Worm (Caenorhabditis elegans) whole organism, L3 larva: Measurements from ENCODE around the gene col-104.

Experiments used
- R02D3.7 ChIP-seq: fragments of 150-350 bp; optimal IDR thresholded peaks from 2 replicates; lab custom pipeline; 2014; ENCODE audit warnings: missing biosample characterization, missing genetic modification characterization
- ceh-16 ChIP-seq: sonication (generic microtip); optimal IDR thresholded peaks from 2 replicates; lab custom pipeline; 2017; ENCODE audit warnings: missing biosample characterization, missing genetic modification characterization
- ceh-28 ChIP-seq: fragments of 150-350 bp; optimal IDR thresholded peaks from 2 replicates; lab custom pipeline; 2014; ENCODE audit warnings: missing biosample characterization, missing genetic modification reagents, missing genetic modification characterization
- ceh-82 ChIP-seq: fragments of 150-350 bp; optimal IDR thresholded peaks from 2 replicates; lab custom pipeline; 2014; ENCODE audit warnings: missing biosample characterization, missing genetic modification characterization
- egl-27 ChIP-seq: sonication (generic microtip); optimal IDR thresholded peaks from 4 replicates; lab custom pipeline; 2017; ENCODE audit warnings: missing biosample characterization, missing genetic modification reagents, missing genetic modification characterization
- egl-5 ChIP-seq: fragments of 150-350 bp; optimal IDR thresholded peaks from 2 replicates; lab custom pipeline; 2017; ENCODE audit warnings: missing biosample characterization, missing genetic modification reagents, missing genetic modification characterization, inconsistent platforms
- elt-1 ChIP-seq: fragments of 150-350 bp; optimal IDR thresholded peaks from 2 replicates; lab custom pipeline; 2014; ENCODE audit warnings: missing biosample characterization, missing genetic modification characterization
- elt-2 ChIP-seq: sonication (generic microtip); optimal IDR thresholded peaks from 2 replicates; lab custom pipeline; 2016; ENCODE audit warnings: missing genetic modification reagents, mild to moderate bottlenecking, missing genetic modification characterization, missing compliant biosample characterization
- eor-1 ChIP-seq, 2 experiments: fragments of 150-350 bp; optimal IDR thresholded peaks; 2 replicates each; lab custom pipeline; 2014 to 2018; ENCODE audit warnings: missing biosample characterization in 2 of 2, missing genetic modification characterization in 2 of 2
- fkh-2 ChIP-seq: fragments of 150-350 bp; optimal IDR thresholded peaks from 2 replicates; lab custom pipeline; 2014; ENCODE audit warnings: missing biosample characterization, missing genetic modification reagents, missing genetic modification characterization
- fos-1 ChIP-seq: fragments of 150-350 bp; optimal IDR thresholded peaks from 2 replicates; lab custom pipeline; 2014; ENCODE audit warnings: missing biosample characterization, missing genetic modification characterization
- hmg-11 ChIP-seq: sonication (generic microtip); optimal IDR thresholded peaks from 2 replicates; lab custom pipeline; 2016; ENCODE audit warnings: missing genetic modification characterization, missing compliant biosample characterization
- jun-1 ChIP-seq: fragments of 150-350 bp; optimal IDR thresholded peaks from 2 replicates; lab custom pipeline; 2014; ENCODE audit warnings: missing biosample characterization, missing genetic modification reagents, missing genetic modification characterization
- lin-15B ChIP-seq: fragments of 150-350 bp; optimal IDR thresholded peaks from 2 replicates; lab custom pipeline; 2014; ENCODE audit warnings: missing biosample characterization, missing genetic modification characterization
- lin-39 ChIP-seq: fragments of 150-350 bp; optimal IDR thresholded peaks from 2 replicates; lab custom pipeline; 2018; ENCODE audit warnings: missing biosample characterization, missing genetic modification reagents, missing genetic modification characterization
- lsy-12 ChIP-seq: sonication (generic microtip); optimal IDR thresholded peaks from 2 replicates; lab custom pipeline; 2016; ENCODE audit warnings: mild to moderate bottlenecking, missing genetic modification characterization, missing compliant biosample characterization
- mdl-1 ChIP-seq: fragments of 150-350 bp; optimal IDR thresholded peaks from 2 replicates; lab custom pipeline; 2014; ENCODE audit warnings: missing biosample characterization, missing genetic modification characterization
- nfya-1 ChIP-seq: sonication (generic microtip); optimal IDR thresholded peaks from 2 replicates; lab custom pipeline; 2017; ENCODE audit warnings: missing genetic modification characterization, mild to moderate bottlenecking, missing compliant biosample characterization, antibody characterized with exemption, moderate library complexity; ENCODE audit not compliant: insufficient read depth
- nhr-11 ChIP-seq: fragments of 150-350 bp; optimal IDR thresholded peaks from 2 replicates; lab custom pipeline; 2014; ENCODE audit warnings: missing biosample characterization, missing genetic modification characterization
- nhr-12 ChIP-seq: fragments of 150-350 bp; optimal IDR thresholded peaks from 2 replicates; lab custom pipeline; 2014; ENCODE audit warnings: missing biosample characterization, missing genetic modification characterization
- nhr-23 ChIP-seq: fragments of 150-350 bp; optimal IDR thresholded peaks from 2 replicates; lab custom pipeline; 2014; ENCODE audit warnings: missing biosample characterization, missing genetic modification reagents, missing genetic modification characterization
- nhr-25 ChIP-seq: sonication (generic microtip); optimal IDR thresholded peaks from 2 replicates; lab custom pipeline; 2017; ENCODE audit warnings: missing biosample characterization, missing genetic modification characterization
- nhr-28 ChIP-seq: fragments of 150-350 bp; optimal IDR thresholded peaks from 2 replicates; lab custom pipeline; 2014; ENCODE audit warnings: missing biosample characterization, missing genetic modification characterization
- nhr-43 ChIP-seq: sonication (generic microtip); optimal IDR thresholded peaks from 2 replicates; lab custom pipeline; 2016; ENCODE audit warnings: mild to moderate bottlenecking, missing genetic modification characterization, missing compliant biosample characterization; ENCODE audit not compliant: poor library complexity, severe bottlenecking
- nhr-67 ChIP-seq: fragments of 150-350 bp; optimal IDR thresholded peaks from 2 replicates; lab custom pipeline; 2014; ENCODE audit warnings: missing biosample characterization, missing genetic modification characterization
- nhr-76 ChIP-seq: fragments of 150-350 bp; sonication (generic microtip); optimal IDR thresholded peaks from 5 replicates; lab custom pipeline; 2014; ENCODE audit warnings: missing biosample characterization, missing genetic modification characterization
- nhr-77 ChIP-seq: fragments of 150-350 bp; optimal IDR thresholded peaks from 2 replicates; lab custom pipeline; 2014; ENCODE audit warnings: missing biosample characterization, missing genetic modification characterization
- pha-4 ChIP-seq: fragments of 150-350 bp; optimal IDR thresholded peaks from 2 replicates; lab custom pipeline; 2014; ENCODE audit warnings: missing biosample characterization, missing genetic modification reagents, missing genetic modification characterization
- pqm-1 ChIP-seq: fragments of 150-350 bp; optimal IDR thresholded peaks from 2 replicates; lab custom pipeline; 2017; ENCODE audit warnings: missing biosample characterization, missing genetic modification characterization, inconsistent platforms
- sea-2 ChIP-seq: fragments of 150-350 bp; sonication (generic microtip); optimal IDR thresholded peaks from 4 replicates; lab custom pipeline; 2014; ENCODE audit warnings: missing biosample characterization, missing genetic modification reagents, missing genetic modification characterization
- skn-1 ChIP-seq: fragments of 150-350 bp; optimal IDR thresholded peaks from 2 replicates; lab custom pipeline; 2014; ENCODE audit warnings: missing biosample characterization, missing genetic modification characterization
- tbx-2 ChIP-seq: sonication (generic microtip); optimal IDR thresholded peaks from 2 replicates; lab custom pipeline; 2016; ENCODE audit warnings: mild to moderate bottlenecking, missing genetic modification characterization, missing compliant biosample characterization
- unc-39 ChIP-seq: sonication (generic microtip); optimal IDR thresholded peaks from 4 replicates; lab custom pipeline; 2017; ENCODE audit warnings: missing biosample characterization, missing genetic modification characterization
- unc-62 ChIP-seq: fragments of 150-350 bp; sonication (generic microtip); optimal IDR thresholded peaks from 4 replicates; lab custom pipeline; 2014; ENCODE audit warnings: missing biosample characterization, missing genetic modification reagents, missing genetic modification characterization
- zag-1 ChIP-seq: fragments of 150-350 bp; optimal IDR thresholded peaks from 2 replicates; lab custom pipeline; 2014; ENCODE audit warnings: missing biosample characterization, missing genetic modification characterization
- ztf-11 ChIP-seq: fragments of 150-350 bp; optimal IDR thresholded peaks from 2 replicates; lab custom pipeline; 2014; ENCODE audit warnings: missing biosample characterization, missing genetic modification characterization

Gene col-104

ce11 chrIV:1391446-1391845 lies 36.3 kb upstream of the col-104 start:
- TF ChIP-seq ztf-11 (tag; lab: Kevin White, UChicago) (no peak), sea-2 (GFP tag; lab: Kevin White, UChicago) (no peak), pqm-1 (tag; lab: Kevin White, UChicago) (no peak), mdl-1 (tag; lab: Kevin White, UChicago) (no peak)

ce11 chrIV:1390102-1390501 lies 35.0 kb upstream of the col-104 start:
- TF ChIP-seq nhr-12 (tag; lab: Kevin White, UChicago) = no peak
- no peak for TF ChIP-seq fkh-2 (tag; lab: Kevin White, UChicago)
- TF ChIP-seq hmg-11 (tag; lab: Kevin White, UChicago) = no peak
- TF ChIP-seq nfya-1 (tag; lab: Kevin White, UChicago) = no peak
- TF ChIP-seq elt-1 (tag; lab: Kevin White, UChicago) = no peak
- no peak for TF ChIP-seq pha-4 (tag; lab: Kevin White, UChicago)
- TF ChIP-seq egl-5 = no peak
- no peak for TF ChIP-seq ztf-11 (tag; lab: Kevin White, UChicago)
- no peak for TF ChIP-seq nhr-76 (tag; lab: Kevin White, UChicago)
- no peak for TF ChIP-seq nhr-67 (tag; lab: Kevin White, UChicago)
- no peak for TF ChIP-seq nhr-28 (tag; lab: Kevin White, UChicago)
- no peak for TF ChIP-seq elt-2 (tag; lab: Kevin White, UChicago)
- no peak for TF ChIP-seq ceh-28 (tag; lab: Kevin White, UChicago)
- TF ChIP-seq mdl-1 (tag; lab: Kevin White, UChicago) = no peak

ce11 chrIV:1389599-1389998 lies 34.5 kb upstream of the col-104 start:
- no peak for TF ChIP-seq unc-62
- TF ChIP-seq nhr-43 (tag; lab: Kevin White, UChicago) = no peak
- TF ChIP-seq sea-2 (GFP tag; lab: Kevin White, UChicago) = no peak
- no peak for TF ChIP-seq nhr-25
- peak; percentile 35 for TF ChIP-seq pqm-1 (tag; lab: Kevin White, UChicago)
- TF ChIP-seq elt-2 (tag; lab: Kevin White, UChicago) = peak; percentile 77
- TF ChIP-seq pha-4 (tag; lab: Kevin White, UChicago) = no peak
- TF ChIP-seq ceh-82 (tag; lab: Kevin White, UChicago) = no peak
- no peak for TF ChIP-seq R02D3.7 (tag; lab: Kevin White, UChicago)
- no peak for TF ChIP-seq jun-1 (tag; lab: Kevin White, UChicago)
- no peak for TF ChIP-seq skn-1 (tag; lab: Kevin White, UChicago)
- no peak for TF ChIP-seq zag-1 (tag; lab: Kevin White, UChicago)

- peak; percentile 32 for TF ChIP-seq nhr-23 (tag; lab: Kevin White, UChicago)
- TF ChIP-seq nhr-77 = no peak
- TF ChIP-seq nhr-25 = peak; percentile 60
- TF ChIP-seq hmg-11 (tag; lab: Kevin White, UChicago) = no peak
- TF ChIP-seq lin-39 (tag; lab: Kevin White, UChicago) = no peak
- TF ChIP-seq egl-27 (tag; lab: Kevin White, UChicago) = no peak
- no peak for TF ChIP-seq nhr-67 (tag; lab: Kevin White, UChicago)
- no peak for TF ChIP-seq skn-1 (tag; lab: Kevin White, UChicago)
Observed at ce11 chrIV:1389021-1389420, 33.9 kb upstream of the col-104 start.

ce11 chrIV:1388079-1388478 lies 33.0 kb upstream of the col-104 start:
- TF ChIP-seq lin-39 (tag; lab: Kevin White, UChicago) (peak; percentile 43), unc-39 (no peak), nhr-67 (tag; lab: Kevin White, UChicago) (no peak), elt-2 (tag; lab: Kevin White, UChicago) (peak; percentile 19), unc-62 (no peak), eor-1 (tag; optimal IDR thresholded peaks at IDR 0.05; lab: Kevin White, UChicago) (no peak), skn-1 (tag; lab: Kevin White, UChicago) (no peak), zag-1 (tag; lab: Kevin White, UChicago) (no peak), hmg-11 (tag; lab: Kevin White, UChicago) (peak; percentile 73), fos-1 (tag; lab: Kevin White, UChicago) (no peak), tbx-2 (tag; lab: Kevin White, UChicago) (no peak), lin-15B (tag; lab: Kevin White, UChicago) (peak; percentile 25), ceh-16 (no peak), lsy-12 (tag; lab: Kevin White, UChicago) (peak; percentile 22), nhr-77 (no peak), nfya-1 (tag; lab: Kevin White, UChicago) (peak; percentile 28), nhr-43 (tag; lab: Kevin White, UChicago) (peak; percentile 38), elt-1 (tag; lab: Kevin White, UChicago) (no peak), nhr-11 (tag; lab: Kevin White, UChicago) (no peak), pha-4 (tag; lab: Kevin White, UChicago) (peak; percentile 28), nhr-28 (tag; lab: Kevin White, UChicago) (no peak)
